Worm (Caenorhabditis elegans): ENCODE measurements around the gene mig-13.

- TF ChIP-seq ztf-29 (GFP tag; IDR thresholded peaks at IDR 0.05): no peak
- TF ChIP-seq klf-2 (GFP tag; conservative IDR thresholded peaks at IDR 0.05): no peak
- TF ChIP-seq tab-1 (GFP tag; IDR thresholded peaks at IDR 0.05): no peak
These were observed 4.0 kb upstream of the mig-13 start for ce11 chrX:4803942-4804341.
